Worm (Caenorhabditis elegans): ENCODE measurements around the gene srw-130.

DNA sequence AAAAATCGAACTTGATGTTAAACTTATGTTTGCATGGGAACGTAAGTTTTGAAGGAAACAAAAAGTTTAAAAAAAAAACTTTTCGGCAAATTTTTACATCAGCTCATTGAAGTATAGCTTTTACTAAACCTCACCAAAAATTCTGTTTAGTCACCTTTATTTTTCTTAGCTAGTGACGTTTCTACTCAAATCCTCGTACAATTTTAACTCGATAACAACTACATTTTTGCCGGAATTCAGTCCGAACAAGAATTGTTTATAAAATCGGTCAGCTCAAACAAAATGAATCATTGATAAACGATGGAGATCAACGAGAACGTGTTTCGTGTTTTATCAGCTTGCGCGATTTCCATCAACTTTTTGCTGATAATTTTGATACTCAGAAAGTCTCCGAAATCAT, 21.8 kb downstream of the srw-130 start, which contains the start of gene str-260:
- TF ChIP-seq ets-4 (tag; optimal IDR thresholded peaks at IDR 0.05): no peak
- TF ChIP-seq ama-1 (optimal IDR thresholded peaks at IDR 0.05): no peak
- TF ChIP-seq elt-2 (tag; optimal IDR thresholded peaks at IDR 0.05): no peak
- TF ChIP-seq madf-2 (tag; optimal IDR thresholded peaks at IDR 0.05): no peak
- TF ChIP-seq pag-3 (tag; optimal IDR thresholded peaks at IDR 0.05; ENCODE audit: borderline replicate concordance): no peak
- TF ChIP-seq pqm-1 (tag; optimal IDR thresholded peaks at IDR 0.05): no peak
